Worm (Caenorhabditis elegans) whole organism, mixed stage, embryonic: Measurements from ENCODE around the gene frpr-3.

ENCODE experiments used
- elt-3 ChIP-seq: fragments of 150-350 bp; optimal IDR thresholded peaks from 2 replicates; lab custom pipeline; 2014; ENCODE audit warnings: missing biosample characterization, missing genetic modification characterization
- lin-13 ChIP-seq: fragments of 150-350 bp; optimal IDR thresholded peaks from 2 replicates; lab custom pipeline; 2014; ENCODE audit warnings: missing biosample characterization, missing genetic modification characterization
- mab-5 ChIP-seq: fragments of 150-350 bp; optimal IDR thresholded peaks from 2 replicates; lab custom pipeline; 2014; ENCODE audit warnings: missing biosample characterization, missing genetic modification characterization
- nhr-12 ChIP-seq: fragments of 150-350 bp; optimal IDR thresholded peaks from 2 replicates; lab custom pipeline; 2014; ENCODE audit warnings: missing biosample characterization, missing genetic modification characterization
- nhr-237 ChIP-seq: fragments of 150-350 bp; optimal IDR thresholded peaks from 2 replicates; lab custom pipeline; 2014; ENCODE audit warnings: missing biosample characterization, missing genetic modification characterization
- nhr-28 ChIP-seq: fragments of 150-350 bp; optimal IDR thresholded peaks from 2 replicates; lab custom pipeline; 2014; ENCODE audit warnings: missing biosample characterization, missing genetic modification characterization
- snpc-4 ChIP-seq: fragments of 150-350 bp; optimal IDR thresholded peaks from 2 replicates; lab custom pipeline; 2014; ENCODE audit warnings: missing biosample characterization, missing genetic modification characterization
- unc-120 ChIP-seq: sonication (generic microtip); optimal IDR thresholded peaks from 2 replicates; lab custom pipeline; 2017; ENCODE audit warnings: missing genetic modification characterization, missing compliant biosample characterization; ENCODE audit not compliant: poor library complexity, severe bottlenecking
- unc-62 ChIP-seq: fragments of 150-350 bp; optimal IDR thresholded peaks from 2 replicates; lab custom pipeline; 2014; ENCODE audit warnings: missing biosample characterization, missing genetic modification reagents, missing genetic modification characterization

ce11 chrV:7741918-7742317, 29.1 kb upstream of the frpr-3 start:
- TF ChIP-seq nhr-28 (tag; lab: Kevin White, UChicago): no peak
- TF ChIP-seq nhr-12 (tag; lab: Kevin White, UChicago): no peak
- TF ChIP-seq snpc-4: no peak
- TF ChIP-seq mab-5 (tag; lab: Kevin White, UChicago): no peak
- peak; percentile 55 for TF ChIP-seq unc-62
- TF ChIP-seq lin-13: no peak
- TF ChIP-seq unc-120 (tag; lab: Kevin White, UChicago): no peak
- TF ChIP-seq elt-3 (tag; lab: Kevin White, UChicago): no peak
- no peak for TF ChIP-seq nhr-237
